Fruit fly (Drosophila melanogaster): Measurements from ENCODE around the gene shtd.

shtd gene

DNA sequence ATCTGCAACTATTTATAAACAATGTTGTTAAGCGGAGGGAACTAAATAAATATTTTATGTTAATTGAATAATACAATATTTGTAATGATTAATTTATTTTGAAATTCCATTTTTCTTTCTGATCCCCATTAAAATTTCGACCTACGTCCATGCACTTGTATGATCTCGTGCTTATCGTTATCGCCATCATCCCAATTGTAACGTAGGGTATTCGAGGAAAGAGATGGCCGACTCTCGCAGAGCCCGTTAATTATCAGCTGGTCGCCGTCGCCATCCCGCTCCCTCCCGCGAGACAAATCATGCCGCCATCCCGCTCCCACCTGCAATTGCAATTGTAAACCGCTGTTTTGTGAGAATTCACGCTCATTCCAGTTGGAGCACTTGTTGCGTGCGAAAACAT lies 9.1 kb downstream of the shtd start, which contains the start of gene CG11655 (continued):
- TF ChIP-seq schlank (tag; optimal IDR thresholded peaks at IDR 0.05) (no peak), Dip2 (GFP tag; IDR thresholded peaks at IDR 0.05) (no peak), gce (GFP tag; IDR thresholded peaks at IDR 0.05) (no peak), CG17186 (GFP tag; optimal IDR thresholded peaks at IDR 0.05) (no peak), CG30431 (GFP tag; optimal IDR thresholded peaks at IDR 0.05) (no peak), fd102C (GFP tag; optimal IDR thresholded peaks at IDR 0.05) (no peak), CG13894 (tag; optimal IDR thresholded peaks at IDR 0.05) (no peak), CG2202 (tag; optimal IDR thresholded peaks at IDR 0.05) (no peak), CG11696 (GFP tag; IDR thresholded peaks at IDR 0.05) (no peak), Stat92E (GFP tag; optimal IDR thresholded peaks at IDR 0.05) (no peak), luna (GFP tag; optimal IDR thresholded peaks at IDR 0.05) (no peak), CG4404 (GFP tag; IDR thresholded peaks at IDR 0.05) (no peak), Ravus (GFP tag; IDR thresholded peaks at IDR 0.05) (no peak), CG17568 (GFP tag; optimal IDR thresholded peaks at IDR 0.05) (no peak), pan (optimal IDR thresholded peaks at IDR 0.05) (no peak), pan (GFP tag; optimal IDR thresholded peaks at IDR 0.05 in 1 of 2, IDR thresholded peaks at IDR 0.05 in 1 of 2) (peak in 1 of 2 experiments; percentile 47), CG7745 (tag; optimal IDR thresholded peaks at IDR 0.05) (no peak), HLH4C (GFP tag; IDR thresholded peaks at IDR 0.05; ENCODE audit: partially characterized antibody) (no peak), MBD-R2 (GFP tag; IDR thresholded peaks at IDR 0.05) (peak; percentile 67), trh (GFP tag; optimal IDR thresholded peaks at IDR 0.05) (no peak), scrt (GFP tag; optimal IDR thresholded peaks at IDR 0.05) (no peak), Aef1 (GFP tag; IDR thresholded peaks at IDR 0.05) (0 out of 3 replicates have a peak, but pooled peaks have one; percentile 23), Lpt (GFP tag; optimal IDR thresholded peaks at IDR 0.05) (no peak), dimm (GFP tag; IDR thresholded peaks at IDR 0.05) (no peak), CG13424 (tag; optimal IDR thresholded peaks at IDR 0.05) (peak; percentile 13), pho (GFP tag; optimal IDR thresholded peaks at IDR 0.05) (no peak), CG12744 (GFP tag; optimal IDR thresholded peaks at IDR 0.05) (no peak), Hsf (GFP tag; optimal IDR thresholded peaks at IDR 0.05) (no peak), Nf-YB (GFP tag; optimal IDR thresholded peaks at IDR 0.05) (peak; percentile 26), bsh (GFP tag; optimal IDR thresholded peaks at IDR 0.05) (peak in 1 of 2 experiments; percentile 44), HHEX (GFP tag; optimal IDR thresholded peaks at IDR 0.05) (no peak), CG14014 (GFP tag; IDR thresholded peaks at IDR 0.05) (no peak), vvl (GFP tag; IDR thresholded peaks at IDR 0.05) (peak; percentile 61), HLHmδ (GFP tag; optimal IDR thresholded peaks at IDR 0.05) (no peak), Opbp (GFP tag; IDR thresholded peaks at IDR 0.05; ENCODE audit: partially characterized antibody) (no peak), lov (optimal IDR thresholded peaks at IDR 0.05) (no peak), lov (GFP tag; IDR thresholded peaks at IDR 0.05) (no peak), CG13624 (GFP tag; optimal IDR thresholded peaks at IDR 0.05) (no peak), caup (GFP tag; optimal IDR thresholded peaks at IDR 0.05; ENCODE audit: severe bottlenecking) (no peak), CG18476 (GFP tag; optimal IDR thresholded peaks at IDR 0.05) (no peak), Six4 (GFP tag; optimal IDR thresholded peaks at IDR 0.05) (no peak), CG2199 (GFP tag; IDR thresholded peaks at IDR 0.05) (no peak), CG7556 (GFP tag; optimal IDR thresholded peaks at IDR 0.05) (peak; percentile 10), Usf (GFP tag; optimal IDR thresholded peaks at IDR 0.05) (peak; percentile 21), ab (GFP tag; optimal IDR thresholded peaks at IDR 0.05) (no peak), kay (GFP tag; optimal IDR thresholded peaks at IDR 0.05) (no peak), Gsc (GFP tag; IDR thresholded peaks at IDR 0.05) (no peak), E2f1 (GFP tag; IDR thresholded peaks at IDR 0.05) (peak; percentile 28; the same call in 1 of the 2 replicates), Spps (tag; optimal IDR thresholded peaks at IDR 0.05) (no peak), corto (GFP tag; optimal IDR thresholded peaks at IDR 0.05) (no peak), cad (GFP tag; optimal IDR thresholded peaks at IDR 0.05) (no peak), Sin3A (optimal IDR thresholded peaks at IDR 0.05) (no peak)

Measured in whole organism, embryonic.